Worm (Caenorhabditis elegans) whole organism, L4 larva: ENCODE results near the gene F44G4.7.
A peak's percentile ranks its signal among the peaks of the same experiment; 100 is the strongest.

Experiments
- F37D6.2 ChIP-seq: sonication (generic microtip); optimal IDR thresholded peaks from 2 replicates; lab custom pipeline; 2016; ENCODE audit warnings: mild to moderate bottlenecking, missing genetic modification characterization, missing compliant biosample characterization
- F49E8.2 ChIP-seq: sonication (generic microtip); optimal IDR thresholded peaks from 2 replicates; lab custom pipeline; 2016; ENCODE audit warnings: missing compliant biosample characterization, mild to moderate bottlenecking, missing genetic modification characterization, borderline replicate concordance
- R02D3.7 ChIP-seq: fragments of 150-350 bp; sonication (generic microtip); optimal IDR thresholded peaks from 3 replicates; lab custom pipeline; 2014; ENCODE audit warnings: missing biosample characterization, missing genetic modification characterization
- T20F7.1 ChIP-seq: fragments of 200-800 bp; sonication (Bioruptor generic); optimal IDR thresholded peaks from 2 replicates; lab custom pipeline; 2018; ENCODE audit warnings: mild to moderate bottlenecking, missing genetic modification characterization, missing compliant biosample characterization
- T26A8.4 ChIP-seq: fragments of 200-800 bp; sonication (Bioruptor generic); IDR thresholded peaks from 2 replicates; pipeline ENCODE4 v1.3.6; 2022; ENCODE audit warnings: missing genetic modification characterization, missing compliant biosample characterization
- Y48G9A.11 ChIP-seq: fragments of 200-800 bp; sonication (Bioruptor generic); IDR thresholded peaks from 2 replicates; pipeline ENCODE4 v1.3.6; 2022; ENCODE audit warnings: missing genetic modification reagents, missing genetic modification characterization, missing compliant biosample characterization
- ZK546.5 ChIP-seq, 2 experiments: sonication (generic microtip); optimal IDR thresholded peaks; 2 replicates each; lab custom pipeline; 2017; ENCODE audit warnings: missing biosample characterization in 2 of 2, missing genetic modification characterization in 2 of 2
- aly-2 ChIP-seq: sonication (generic microtip); optimal IDR thresholded peaks from 2 replicates; lab custom pipeline; 2018; ENCODE audit warnings: missing biosample characterization, missing genetic modification characterization
- attf-4 ChIP-seq: sonication (generic microtip); optimal IDR thresholded peaks from 3 replicates; lab custom pipeline; 2017; ENCODE audit warnings: missing biosample characterization, missing genetic modification characterization
- ceh-20 ChIP-seq: fragments of 200-800 bp; sonication (Bioruptor generic); IDR thresholded peaks from 2 replicates; pipeline ENCODE4 v1.3.6; 2022; ENCODE audit warnings: missing genetic modification reagents, missing genetic modification characterization, missing compliant biosample characterization
- ceh-28 ChIP-seq: fragments of 150-350 bp; optimal IDR thresholded peaks from 2 replicates; lab custom pipeline; 2014; ENCODE audit warnings: missing biosample characterization, missing genetic modification reagents, missing genetic modification characterization
- ceh-62 ChIP-seq: sonication (generic microtip); optimal IDR thresholded peaks from 2 replicates; lab custom pipeline; 2017; ENCODE audit warnings: missing biosample characterization, missing genetic modification characterization
- ceh-82 ChIP-seq: sonication (generic microtip); optimal IDR thresholded peaks from 2 replicates; lab custom pipeline; 2017; ENCODE audit warnings: missing biosample characterization, missing genetic modification characterization
- daf-16 ChIP-seq, 3 experiments: sonication (generic microtip); optimal IDR thresholded peaks; 2 replicates each; lab custom pipeline; 2016 to 2017; ENCODE audit warnings: missing genetic modification characterization in 3 of 3, missing genetic modification reagents in 3 of 3, mild to moderate bottlenecking in 2 of 3, missing compliant biosample characterization in 2 of 3, missing biosample characterization in 1 of 3, moderate library complexity in 1 of 3
- dmd-6 ChIP-seq: fragments of 200-800 bp; sonication (Bioruptor generic); IDR thresholded peaks from 2 replicates; pipeline ENCODE4 v1.3.6; 2022; ENCODE audit warnings: missing genetic modification reagents, missing genetic modification characterization, missing compliant biosample characterization
- dmd-8 ChIP-seq: fragments of 200-800 bp; sonication (Bioruptor generic); IDR thresholded peaks from 2 replicates; pipeline ENCODE4 v1.3.6; 2022; ENCODE audit warnings: missing genetic modification characterization, missing compliant biosample characterization
- dpl-1 ChIP-seq: fragments of 150-350 bp; optimal IDR thresholded peaks from 2 replicates; lab custom pipeline; 2014; ENCODE audit warnings: missing biosample characterization, missing genetic modification reagents, missing genetic modification characterization
- egl-43 ChIP-seq: fragments of 200-800 bp; sonication (Bioruptor generic); IDR thresholded peaks from 2 replicates; pipeline ENCODE4 v1.3.6; 2022; ENCODE audit warnings: missing genetic modification reagents, missing genetic modification characterization, missing compliant biosample characterization
- fos-1 ChIP-seq: fragments of 150-350 bp; optimal IDR thresholded peaks from 2 replicates; lab custom pipeline; 2014; ENCODE audit warnings: missing biosample characterization, missing genetic modification characterization
- hif-1 ChIP-seq, 2 experiments: sonication (generic microtip); optimal IDR thresholded peaks; 2 replicates each; lab custom pipeline; 2016 to 2017; ENCODE audit warnings: missing compliant biosample characterization in 2 of 2, missing genetic modification characterization in 2 of 2, missing genetic modification reagents in 2 of 2, missing genotype in 2 of 2, mild to moderate bottlenecking in 1 of 2
- hlh-11 ChIP-seq: fragments of 200-800 bp; sonication (Bioruptor generic); optimal IDR thresholded peaks from 2 replicates; lab custom pipeline; 2018; ENCODE audit warnings: mild to moderate bottlenecking, missing genetic modification characterization, missing compliant biosample characterization
- hlh-30 ChIP-seq: sonication (generic microtip); optimal IDR thresholded peaks from 2 replicates; lab custom pipeline; 2017; ENCODE audit warnings: antibody characterized with exemption, mild to moderate bottlenecking, missing genetic modification characterization, missing compliant biosample characterization; ENCODE audit not compliant: insufficient read depth
- hmg-1.1 ChIP-seq: fragments of 200-800 bp; sonication (Bioruptor generic); IDR thresholded peaks from 2 replicates; pipeline ENCODE4 v1.3.6; 2022; ENCODE audit warnings: missing genetic modification reagents, missing genetic modification characterization, missing compliant biosample characterization
- jun-1 ChIP-seq: fragments of 150-350 bp; optimal IDR thresholded peaks from 2 replicates; lab custom pipeline; 2014; ENCODE audit warnings: missing biosample characterization, missing genetic modification reagents, missing genetic modification characterization
- lin-1 ChIP-seq: fragments of 200-800 bp; sonication (Bioruptor generic); IDR thresholded peaks from 2 replicates; pipeline ENCODE4 v1.3.6; 2022; ENCODE audit warnings: missing genetic modification reagents, missing genetic modification characterization, missing compliant biosample characterization
- lin-29 ChIP-seq: fragments of 200-800 bp; sonication (Bioruptor generic); IDR thresholded peaks from 2 replicates; pipeline ENCODE4 v1.3.6; 2022; ENCODE audit warnings: missing genetic modification reagents, missing genetic modification characterization, missing compliant biosample characterization
- lin-38 ChIP-seq: fragments of 200-800 bp; sonication (Bioruptor generic); IDR thresholded peaks from 2 replicates; pipeline ENCODE4 v1.3.6; 2022; ENCODE audit warnings: missing genetic modification reagents, missing genetic modification characterization, missing compliant biosample characterization
- lsy-2 ChIP-seq, 2 experiments: fragments of 150-350 bp in 1 of 2; sonication (generic microtip) in 1 of 2; optimal IDR thresholded peaks; 2 replicates each; lab custom pipeline; 2014 to 2017; ENCODE audit warnings: missing biosample characterization in 2 of 2, missing genetic modification characterization in 2 of 2
- mdl-1 ChIP-seq, 2 experiments: fragments of 150-350 bp in 1 of 2; sonication (generic microtip) in 1 of 2; optimal IDR thresholded peaks; 2 replicates each; lab custom pipeline; 2014 to 2017; ENCODE audit warnings: missing biosample characterization in 2 of 2, missing genetic modification characterization in 2 of 2
- mdt-29 ChIP-seq: fragments of 200-800 bp; sonication (Bioruptor generic); IDR thresholded peaks from 2 replicates; pipeline ENCODE4 v1.3.6; 2022; ENCODE audit warnings: missing genetic modification reagents, missing genetic modification characterization, missing compliant biosample characterization
- mep-1 ChIP-seq: fragments of 150-350 bp; sonication (generic microtip); optimal IDR thresholded peaks from 3 replicates; lab custom pipeline; 2014; ENCODE audit warnings: missing biosample characterization, missing genetic modification characterization
- mxl-2 ChIP-seq: fragments of 200-800 bp; sonication (Bioruptor generic); conservative IDR thresholded peaks from 2 replicates; pipeline ENCODE4 v1.3.6; 2022; ENCODE audit warnings: missing genetic modification reagents, missing genetic modification characterization, missing compliant biosample characterization
- mxl-3 ChIP-seq: fragments of 200-800 bp; sonication (Bioruptor generic); optimal IDR thresholded peaks from 2 replicates; lab custom pipeline; 2018; ENCODE audit warnings: mild to moderate bottlenecking, missing genetic modification characterization, missing compliant biosample characterization
- nhr-111 ChIP-seq: fragments of 200-800 bp; sonication (Bioruptor generic); optimal IDR thresholded peaks from 2 replicates; lab custom pipeline; 2018; ENCODE audit warnings: mild to moderate bottlenecking, missing genetic modification characterization, missing compliant biosample characterization
- nhr-42 ChIP-seq: fragments of 200-800 bp; sonication (Bioruptor generic); IDR thresholded peaks from 2 replicates; pipeline ENCODE4 v1.3.6; 2022; ENCODE audit warnings: missing genetic modification characterization, missing compliant biosample characterization
- nhr-48 ChIP-seq: sonication (generic microtip); optimal IDR thresholded peaks from 2 replicates; lab custom pipeline; 2016; ENCODE audit warnings: mild to moderate bottlenecking, missing genetic modification characterization, missing compliant biosample characterization
- nhr-77 ChIP-seq: fragments of 150-350 bp; optimal IDR thresholded peaks from 2 replicates; lab custom pipeline; 2014; ENCODE audit warnings: missing biosample characterization, missing genetic modification characterization
- php-3 ChIP-seq: fragments of 200-800 bp; sonication (Bioruptor generic); IDR thresholded peaks from 2 replicates; pipeline ENCODE4 v1.3.6; 2022; ENCODE audit warnings: missing genetic modification reagents, missing genetic modification characterization, missing compliant biosample characterization
- rbr-2 ChIP-seq: sonication (generic microtip); optimal IDR thresholded peaks from 2 replicates; lab custom pipeline; 2016; ENCODE audit warnings: missing genotype, missing genetic modification characterization, missing compliant biosample characterization
- saeg-2 ChIP-seq: fragments of 200-800 bp; sonication (Bioruptor generic); IDR thresholded peaks from 2 replicates; pipeline ENCODE4 v1.3.6; 2022; ENCODE audit warnings: missing genetic modification reagents, missing genetic modification characterization, missing compliant biosample characterization
- sdz-12 ChIP-seq: fragments of 200-800 bp; sonication (Bioruptor generic); optimal IDR thresholded peaks from 2 replicates; lab custom pipeline; 2018; ENCODE audit warnings: mild to moderate bottlenecking, missing genetic modification characterization, missing compliant biosample characterization
- skn-1 ChIP-seq: fragments of 150-350 bp; optimal IDR thresholded peaks from 2 replicates; lab custom pipeline; 2014; ENCODE audit warnings: missing biosample characterization, missing genetic modification characterization
- unc-39 ChIP-seq: sonication (generic microtip); optimal IDR thresholded peaks from 2 replicates; lab custom pipeline; 2017; ENCODE audit warnings: missing biosample characterization, missing genetic modification characterization
- unc-62 ChIP-seq, 3 experiments: fragments of 150-350 bp in 1 of 3; sonication (generic microtip); optimal IDR thresholded peaks in 2 of 3; peaks in 1 of 3; 1 replicate in 1 of 3; 2 replicates in 2 of 3; lab custom pipeline; 2014 to 2017; ENCODE audit warnings: missing biosample characterization in 3 of 3, missing genetic modification characterization in 3 of 3, missing genetic modification reagents in 3 of 3, missing genotype in 1 of 3
- vab-7 ChIP-seq: fragments of 200-800 bp; sonication (Bioruptor generic); IDR thresholded peaks from 2 replicates; pipeline ENCODE4 v1.3.6; 2022; ENCODE audit warnings: missing genetic modification reagents, missing genetic modification characterization, missing compliant biosample characterization
- zfp-2 ChIP-seq: sonication (generic microtip); optimal IDR thresholded peaks from 2 replicates; lab custom pipeline; 2016; ENCODE audit warnings: mild to moderate bottlenecking, missing genetic modification characterization, missing compliant biosample characterization
- zfp-3 ChIP-seq: fragments of 200-800 bp; sonication (Bioruptor generic); conservative IDR thresholded peaks from 2 replicates; pipeline ENCODE4 v1.3.6; 2022; ENCODE audit warnings: missing genetic modification reagents, missing genetic modification characterization, missing compliant biosample characterization
- zip-2 ChIP-seq: fragments of 150-350 bp; optimal IDR thresholded peaks from 2 replicates; lab custom pipeline; 2014; ENCODE audit warnings: missing biosample characterization, missing genetic modification characterization

The F44G4.7 gene

ce11 chrII:8969251-8970183 lies 35.5 kb downstream of the F44G4.7 start, which contains the start of the genes szy-20 and C18E9.5 (continued):
- TF ChIP-seq lsy-2 (tag; optimal IDR thresholded peaks at IDR 0.05; lab: Kevin White, UChicago) (peak; percentile 9 to 92), F49E8.2 (tag; lab: Kevin White, UChicago) (peak; percentile 32), hif-1 (tag; optimal IDR thresholded peaks at IDR 0.05; lab: Kevin White, UChicago) (peak in 1 of 2 experiments; percentile 60), hlh-30 (peak; percentile 75), fos-1 (tag; lab: Kevin White, UChicago) (no peak), nhr-77 (peak; percentile 43), php-3 (GFP tag; lab: Robert Waterston, UW) (no peak), R02D3.7 (tag; lab: Kevin White, UChicago) (no peak), zip-2 (no peak), mdt-29 (GFP tag; lab: Robert Waterston, UW) (no peak), egl-43 (GFP tag; lab: Robert Waterston, UW) (peak; percentile 68), ceh-82 (tag; lab: Kevin White, UChicago) (no peak), nhr-111 (GFP tag; lab: Kevin White, UChicago) (no peak), unc-39 (tag; lab: Kevin White, UChicago) (no peak), rbr-2 (peak; percentile 84), Y48G9A.11 (GFP tag; lab: Robert Waterston, UW) (no peak), vab-7 (0 out of 2 replicates have a peak, but pooled peaks have one; percentile 13), lin-1 (no peak), sdz-12 (GFP tag; lab: Kevin White, UChicago) (no peak), zfp-3 (GFP tag; lab: Robert Waterston, UW) (no peak), attf-4 (tag; lab: Kevin White, UChicago) (no peak), saeg-2 (0 out of 2 replicates have a peak, but pooled peaks have one; percentile 34), ZK546.5 (tag; optimal IDR thresholded peaks at IDR 0.05; lab: Kevin White, UChicago) (no peak), mep-1 (tag; lab: Kevin White, UChicago) (peak; percentile 82), jun-1 (tag; lab: Kevin White, UChicago) (no peak), hlh-11 (tag; lab: Kevin White, UChicago) (peak; percentile 48), zfp-2 (tag; lab: Kevin White, UChicago) (no peak), F37D6.2 (peak; percentile 65), ceh-20 (GFP tag; lab: Robert Waterston, UW) (peak; percentile 48; the same call in 1 of the 2 replicates), mxl-3 (no peak), daf-16 (GFP tag; optimal IDR thresholded peaks at IDR 0.05; lab: Kevin White, UChicago) (peak in 1 of 2 experiments; percentile 58), daf-16 (tag; optimal IDR thresholded peaks at IDR 0.05; lab: Kevin White, UChicago) (peak; percentile 11), ceh-62 (tag; lab: Kevin White, UChicago) (no peak), aly-2 (tag; lab: Kevin White, UChicago) (no peak), dmd-8 (GFP tag; lab: Robert Waterston, UW) (no peak), dpl-1 (GFP tag; lab: Kevin White, UChicago) (peak; percentile 96), lin-29 (GFP tag; lab: Robert Waterston, UW) (no peak), T20F7.1 (GFP tag; lab: Kevin White, UChicago) (peak; percentile 87), hmg-1.1 (GFP tag; lab: Robert Waterston, UW) (peak; percentile 70), mdl-1 (tag; optimal IDR thresholded peaks at IDR 0.05; lab: Kevin White, UChicago) (peak in 1 of 2 experiments; percentile 57), nhr-42 (GFP tag; lab: Robert Waterston, UW) (peak; percentile 52; the same call in 1 of the 2 replicates), mxl-2 (GFP tag; lab: Robert Waterston, UW) (no peak), nhr-48 (tag; lab: Kevin White, UChicago) (peak; percentile 14), ceh-28 (tag; lab: Kevin White, UChicago) (no peak), dmd-6 (GFP tag; lab: Robert Waterston, UW) (peak; percentile 65), lin-38 (GFP tag; lab: Robert Waterston, UW) (peak; percentile 75), T26A8.4 (peak; percentile 61; the same call in 1 of the 2 replicates), unc-62 (GFP tag; optimal IDR thresholded peaks at IDR 0.05 in 1 of 2; lab: Kevin White, UChicago) (peak in 1 of 2 experiments; percentile 68), unc-62 (tag; optimal IDR thresholded peaks at IDR 0.05; lab: Kevin White, UChicago) (no peak), skn-1 (tag; lab: Kevin White, UChicago) (no peak)
